Fruit fly (Drosophila melanogaster): ENCODE measurements around the gene CG7829.

Gene CG7829

dm6 chr3R:29806682-29807393, 10.7 kb downstream of the CG7829 start, which contains the start of the genes ca and ncd:
Gene ca (plus strand): TSS chr3R:29806811.
Gene ncd (minus strand): TSS chr3R:29807127.
- TF ChIP-seq Ssrp (tag; optimal IDR thresholded peaks at IDR 0.05) (no peak), CG4424 (GFP tag; optimal IDR thresholded peaks at IDR 0.05) (no peak), slbo (GFP tag; IDR thresholded peaks at IDR 0.05) (no peak), Ravus (GFP tag; IDR thresholded peaks at IDR 0.05) (no peak), nerfin-2 (GFP tag; IDR thresholded peaks at IDR 0.05; ENCODE audit: partially characterized antibody) (peak; percentile 24; the same call in 1 of the 2 replicates), Dad (GFP tag; optimal IDR thresholded peaks at IDR 0.05) (peak; percentile 6), CHES-1-like (GFP tag; optimal IDR thresholded peaks at IDR 0.05) (peak; percentile 49), CG15269 (tag; optimal IDR thresholded peaks at IDR 0.05) (no peak), sd (tag; optimal IDR thresholded peaks at IDR 0.05) (no peak), Dip2 (GFP tag; IDR thresholded peaks at IDR 0.05) (no peak), lbe (GFP tag; optimal IDR thresholded peaks at IDR 0.05) (no peak), Pdp1 (GFP tag; optimal IDR thresholded peaks at IDR 0.05) (no peak), CG9215 (GFP tag; IDR thresholded peaks at IDR 0.05) (peak; percentile 80), CG1832 (GFP tag; optimal IDR thresholded peaks at IDR 0.05) (no peak), CG14965 (GFP tag; optimal IDR thresholded peaks at IDR 0.05; ENCODE audit: borderline replicate concordance) (no peak), CG7357 (GFP tag; IDR thresholded peaks at IDR 0.05) (no peak), CG11560 (tag; IDR thresholded peaks at IDR 0.05) (no peak), sr (GFP tag; IDR thresholded peaks at IDR 0.05) (no peak), CG1233 (GFP tag; optimal IDR thresholded peaks at IDR 0.05) (no peak), Stat92E (GFP tag; optimal IDR thresholded peaks at IDR 0.05) (no peak), Drgx (GFP tag; IDR thresholded peaks at IDR 0.05) (no peak), MESR4 (GFP tag; optimal IDR thresholded peaks at IDR 0.05) (peak; percentile 48), CG13287 (GFP tag; IDR thresholded peaks at IDR 0.05; ENCODE audit: partially characterized antibody) (peak; percentile 80), dan (GFP tag; IDR thresholded peaks at IDR 0.05) (no peak), CG13894 (tag; optimal IDR thresholded peaks at IDR 0.05) (no peak), Dp (GFP tag; optimal IDR thresholded peaks at IDR 0.05) (peak; percentile 88), Atf3 (GFP tag; optimal IDR thresholded peaks at IDR 0.05) (no peak), twi (tag; optimal IDR thresholded peaks at IDR 0.05) (no peak), vnd (GFP tag; IDR thresholded peaks at IDR 0.05; ENCODE audit: partially characterized antibody) (peak; percentile 34; the same call in 1 of the 3 replicates), CG34224 (GFP tag; IDR thresholded peaks at IDR 0.05; ENCODE audit: partially characterized antibody) (peak; percentile 58), Side (GFP tag; optimal IDR thresholded peaks at IDR 0.05) (peak; percentile 3), so (GFP tag; IDR thresholded peaks at IDR 0.05) (no peak), CG3847 (GFP tag; IDR thresholded peaks at IDR 0.05) (peak; percentile 38; the same call in 1 of the 2 replicates), inv (GFP tag; IDR thresholded peaks at IDR 0.05; ENCODE audit: partially characterized antibody) (peak; percentile 70), CG16863 (GFP tag; optimal IDR thresholded peaks at IDR 0.05) (no peak), Rx (GFP tag; IDR thresholded peaks at IDR 0.05) (no peak), row (GFP tag; IDR thresholded peaks at IDR 0.05) (no peak; the same call in 1 of the 3 replicates), Blimp-1 (GFP tag; optimal IDR thresholded peaks at IDR 0.05) (no peak), ssp (GFP tag; IDR thresholded peaks at IDR 0.05) (no peak), CG13775 (GFP tag; optimal IDR thresholded peaks at IDR 0.05) (no peak), Dll (GFP tag; IDR thresholded peaks at IDR 0.05; ENCODE audit: partially characterized antibody) (peak; percentile 74), CrebB (tag; optimal IDR thresholded peaks at IDR 0.05) (no peak), Opbp (GFP tag; IDR thresholded peaks at IDR 0.05; ENCODE audit: partially characterized antibody) (peak; percentile 62), phol (tag; optimal IDR thresholded peaks at IDR 0.05) (peak; percentile 15), hb (GFP tag; IDR thresholded peaks at IDR 0.05; ENCODE audit: partially characterized antibody) (peak; percentile 55; the same call in 1 of the 3 replicates), zfh2 (GFP tag; optimal IDR thresholded peaks at IDR 0.05) (no peak), CG42726 (GFP tag; IDR thresholded peaks at IDR 0.05; ENCODE audit: partially characterized antibody) (peak; percentile 57; the same call in 1 of the 2 replicates), Neu2 (GFP tag; optimal IDR thresholded peaks at IDR 0.05; ENCODE audit: borderline replicate concordance) (no peak)

All from whole organism, embryonic.